Worm (Caenorhabditis elegans) whole organism, L3 larva: ENCODE data around the gene nhr-237.

Experiments
- R02D3.7 ChIP-seq: fragments of 150-350 bp; optimal IDR thresholded peaks from 2 replicates; lab custom pipeline; 2014; ENCODE audit warnings: missing biosample characterization, missing genetic modification characterization
- ama-1 ChIP-seq: fragments of 150-350 bp; optimal IDR thresholded peaks from 2 replicates; lab custom pipeline; 2018
- ceh-16 ChIP-seq: sonication (generic microtip); optimal IDR thresholded peaks from 2 replicates; lab custom pipeline; 2017; ENCODE audit warnings: missing biosample characterization, missing genetic modification characterization
- egl-27 ChIP-seq: sonication (generic microtip); optimal IDR thresholded peaks from 4 replicates; lab custom pipeline; 2017; ENCODE audit warnings: missing biosample characterization, missing genetic modification reagents, missing genetic modification characterization
- egl-5 ChIP-seq: fragments of 150-350 bp; optimal IDR thresholded peaks from 2 replicates; lab custom pipeline; 2017; ENCODE audit warnings: missing biosample characterization, missing genetic modification reagents, missing genetic modification characterization, inconsistent platforms
- elt-1 ChIP-seq: fragments of 150-350 bp; optimal IDR thresholded peaks from 2 replicates; lab custom pipeline; 2014; ENCODE audit warnings: missing biosample characterization, missing genetic modification characterization
- eor-1 ChIP-seq, 2 experiments: fragments of 150-350 bp; optimal IDR thresholded peaks; 2 replicates each; lab custom pipeline; 2014 to 2018; ENCODE audit warnings: missing biosample characterization in 2 of 2, missing genetic modification characterization in 2 of 2
- fkh-2 ChIP-seq: fragments of 150-350 bp; optimal IDR thresholded peaks from 2 replicates; lab custom pipeline; 2014; ENCODE audit warnings: missing biosample characterization, missing genetic modification reagents, missing genetic modification characterization
- fos-1 ChIP-seq: fragments of 150-350 bp; optimal IDR thresholded peaks from 2 replicates; lab custom pipeline; 2014; ENCODE audit warnings: missing biosample characterization, missing genetic modification characterization
- hmg-11 ChIP-seq: sonication (generic microtip); optimal IDR thresholded peaks from 2 replicates; lab custom pipeline; 2016; ENCODE audit warnings: missing genetic modification characterization, missing compliant biosample characterization
- jun-1 ChIP-seq: fragments of 150-350 bp; optimal IDR thresholded peaks from 2 replicates; lab custom pipeline; 2014; ENCODE audit warnings: missing biosample characterization, missing genetic modification reagents, missing genetic modification characterization
- lin-15B ChIP-seq: fragments of 150-350 bp; optimal IDR thresholded peaks from 2 replicates; lab custom pipeline; 2014; ENCODE audit warnings: missing biosample characterization, missing genetic modification characterization
- lin-39 ChIP-seq: fragments of 150-350 bp; optimal IDR thresholded peaks from 2 replicates; lab custom pipeline; 2018; ENCODE audit warnings: missing biosample characterization, missing genetic modification reagents, missing genetic modification characterization
- mdl-1 ChIP-seq: fragments of 150-350 bp; optimal IDR thresholded peaks from 2 replicates; lab custom pipeline; 2014; ENCODE audit warnings: missing biosample characterization, missing genetic modification characterization
- mml-1 ChIP-seq: fragments of 150-350 bp; sonication (generic microtip); optimal IDR thresholded peaks from 3 replicates; lab custom pipeline; 2014; ENCODE audit warnings: missing biosample characterization, missing genetic modification characterization
- nfya-1 ChIP-seq: sonication (generic microtip); optimal IDR thresholded peaks from 2 replicates; lab custom pipeline; 2017; ENCODE audit warnings: missing genetic modification characterization, mild to moderate bottlenecking, missing compliant biosample characterization, antibody characterized with exemption, moderate library complexity; ENCODE audit not compliant: insufficient read depth
- nhr-11 ChIP-seq: fragments of 150-350 bp; optimal IDR thresholded peaks from 2 replicates; lab custom pipeline; 2014; ENCODE audit warnings: missing biosample characterization, missing genetic modification characterization
- nhr-12 ChIP-seq: fragments of 150-350 bp; optimal IDR thresholded peaks from 2 replicates; lab custom pipeline; 2014; ENCODE audit warnings: missing biosample characterization, missing genetic modification characterization
- nhr-23 ChIP-seq: fragments of 150-350 bp; optimal IDR thresholded peaks from 2 replicates; lab custom pipeline; 2014; ENCODE audit warnings: missing biosample characterization, missing genetic modification reagents, missing genetic modification characterization
- nhr-237 ChIP-seq: fragments of 150-350 bp; optimal IDR thresholded peaks from 2 replicates; lab custom pipeline; 2014; ENCODE audit warnings: missing biosample characterization, missing genetic modification characterization
- nhr-25 ChIP-seq: sonication (generic microtip); optimal IDR thresholded peaks from 2 replicates; lab custom pipeline; 2017; ENCODE audit warnings: missing biosample characterization, missing genetic modification characterization
- nhr-28 ChIP-seq: fragments of 150-350 bp; optimal IDR thresholded peaks from 2 replicates; lab custom pipeline; 2014; ENCODE audit warnings: missing biosample characterization, missing genetic modification characterization
- nhr-67 ChIP-seq: fragments of 150-350 bp; optimal IDR thresholded peaks from 2 replicates; lab custom pipeline; 2014; ENCODE audit warnings: missing biosample characterization, missing genetic modification characterization
- nhr-76 ChIP-seq: fragments of 150-350 bp; sonication (generic microtip); optimal IDR thresholded peaks from 5 replicates; lab custom pipeline; 2014; ENCODE audit warnings: missing biosample characterization, missing genetic modification characterization
- pha-4 ChIP-seq: fragments of 150-350 bp; optimal IDR thresholded peaks from 2 replicates; lab custom pipeline; 2014; ENCODE audit warnings: missing biosample characterization, missing genetic modification reagents, missing genetic modification characterization
- pqm-1 ChIP-seq: fragments of 150-350 bp; optimal IDR thresholded peaks from 2 replicates; lab custom pipeline; 2017; ENCODE audit warnings: missing biosample characterization, missing genetic modification characterization, inconsistent platforms
- sea-2 ChIP-seq: fragments of 150-350 bp; sonication (generic microtip); optimal IDR thresholded peaks from 4 replicates; lab custom pipeline; 2014; ENCODE audit warnings: missing biosample characterization, missing genetic modification reagents, missing genetic modification characterization
- skn-1 ChIP-seq: fragments of 150-350 bp; optimal IDR thresholded peaks from 2 replicates; lab custom pipeline; 2014; ENCODE audit warnings: missing biosample characterization, missing genetic modification characterization
- snpc-4 ChIP-seq: fragments of 150-350 bp; optimal IDR thresholded peaks from 2 replicates; lab custom pipeline; 2014; ENCODE audit warnings: missing biosample characterization, missing genetic modification characterization
- tbx-2 ChIP-seq: sonication (generic microtip); optimal IDR thresholded peaks from 2 replicates; lab custom pipeline; 2016; ENCODE audit warnings: mild to moderate bottlenecking, missing genetic modification characterization, missing compliant biosample characterization
- unc-62 ChIP-seq: fragments of 150-350 bp; sonication (generic microtip); optimal IDR thresholded peaks from 4 replicates; lab custom pipeline; 2014; ENCODE audit warnings: missing biosample characterization, missing genetic modification reagents, missing genetic modification characterization
- ztf-11 ChIP-seq: fragments of 150-350 bp; optimal IDR thresholded peaks from 2 replicates; lab custom pipeline; 2014; ENCODE audit warnings: missing biosample characterization, missing genetic modification characterization

Gene nhr-237

ce11 chrV:1648000-1648399, 21.4 kb upstream of the nhr-237 start, which contains the start of gene irld-45:
TSS of gene irld-45 (plus strand) at chrV:1648300.
- TF ChIP-seq fos-1 (tag; lab: Kevin White, UChicago): no peak

ce11 chrV:1643886-1644285, 17.3 kb upstream of the nhr-237 start, which contains the start of gene alh-2:
TSS of gene alh-2 (plus strand) at chrV:1644169.
- no peak for TF ChIP-seq sea-2 (GFP tag; lab: Kevin White, UChicago)
- no peak for TF ChIP-seq ama-1
- no peak for TF ChIP-seq egl-27
- TF ChIP-seq fos-1 (tag; lab: Kevin White, UChicago): no peak
- no peak for TF ChIP-seq nfya-1 (tag; lab: Kevin White, UChicago)
- no peak for TF ChIP-seq mdl-1 (tag; lab: Kevin White, UChicago)
- TF ChIP-seq mml-1 (tag; lab: Kevin White, UChicago): no peak
- TF ChIP-seq nhr-23 (tag; lab: Kevin White, UChicago): no peak
- TF ChIP-seq eor-1 (tag; optimal IDR thresholded peaks at IDR 0.05; lab: Kevin White, UChicago): no peak
- TF ChIP-seq pha-4 (tag; lab: Kevin White, UChicago): no peak
- no peak for TF ChIP-seq nhr-12 (tag; lab: Kevin White, UChicago)
- no peak for TF ChIP-seq nhr-28 (tag; lab: Kevin White, UChicago)
- TF ChIP-seq, all 47 proteins: peak for 0

ce11 chrV:1642768-1643167, 16.1 kb upstream of the nhr-237 start:
- no peak for TF ChIP-seq fkh-2 (tag; lab: Kevin White, UChicago)
- no peak for TF ChIP-seq nhr-237 (tag; lab: Kevin White, UChicago)
- no peak for TF ChIP-seq skn-1 (tag; lab: Kevin White, UChicago)
- no peak for TF ChIP-seq lin-15B
- no peak for TF ChIP-seq nhr-11 (tag; lab: Kevin White, UChicago)
- TF ChIP-seq fos-1 (tag; lab: Kevin White, UChicago): no peak
- TF ChIP-seq nhr-67 (tag; lab: Kevin White, UChicago): no peak
- TF ChIP-seq lin-39 (tag; lab: Kevin White, UChicago): no peak
- no peak for TF ChIP-seq unc-62 (GFP tag; lab: Kevin White, UChicago)
- TF ChIP-seq jun-1 (tag; lab: Kevin White, UChicago): no peak
- TF ChIP-seq mdl-1 (tag; lab: Kevin White, UChicago): no peak
- TF ChIP-seq nhr-23 (tag; lab: Kevin White, UChicago): no peak
- TF ChIP-seq mml-1 (tag; lab: Kevin White, UChicago): no peak

- no peak for TF ChIP-seq pqm-1
- TF ChIP-seq mdl-1 (tag; lab: Kevin White, UChicago): no peak
- TF ChIP-seq mml-1 (tag; lab: Kevin White, UChicago): no peak
- no peak for TF ChIP-seq elt-1 (tag; lab: Kevin White, UChicago)
- no peak for TF ChIP-seq ztf-11 (tag; lab: Kevin White, UChicago)
- no peak for TF ChIP-seq nhr-23 (tag; lab: Kevin White, UChicago)
- TF ChIP-seq skn-1 (tag; lab: Kevin White, UChicago): no peak
- TF ChIP-seq ceh-16 (tag; lab: Kevin White, UChicago): no peak
- TF ChIP-seq nhr-28 (tag; lab: Kevin White, UChicago): no peak
- TF ChIP-seq eor-1 (tag; optimal IDR thresholded peaks at IDR 0.05; lab: Kevin White, UChicago): no peak
- no peak for TF ChIP-seq egl-5
- TF ChIP-seq nhr-67 (tag; lab: Kevin White, UChicago): no peak
Observed at ce11 chrV:1642199-1642598, 15.6 kb upstream of the nhr-237 start, which contains the start of gene Y46H3D.1. TSS of gene Y46H3D.1 (plus strand) at chrV:1642499.

- TF ChIP-seq skn-1 (tag; lab: Kevin White, UChicago): no peak
- no peak for TF ChIP-seq R02D3.7 (tag; lab: Kevin White, UChicago)
- no peak for TF ChIP-seq tbx-2 (tag; lab: Kevin White, UChicago)
- no peak for TF ChIP-seq egl-5
- no peak for TF ChIP-seq nhr-25
- no peak for TF ChIP-seq nhr-12 (tag; lab: Kevin White, UChicago)
- TF ChIP-seq nfya-1 (tag; lab: Kevin White, UChicago): no peak
- no peak for TF ChIP-seq pha-4 (tag; lab: Kevin White, UChicago)
- TF ChIP-seq snpc-4 (tag; lab: Kevin White, UChicago): no peak
- no peak for TF ChIP-seq nhr-76 (tag; lab: Kevin White, UChicago)
- no peak for TF ChIP-seq hmg-11 (tag; lab: Kevin White, UChicago)
- no peak for TF ChIP-seq nhr-11 (tag; lab: Kevin White, UChicago)
- TF ChIP-seq ztf-11 (tag; lab: Kevin White, UChicago): no peak
- TF ChIP-seq, all 47 proteins: peak for 0
Observed at ce11 chrV:1640008-1640407, 13.4 kb upstream of the nhr-237 start, which contains the start of gene str-221. TSS of gene str-221 (plus strand) at chrV:1640308.
